Worm (Caenorhabditis elegans) whole organism, L2 larva: ENCODE data around the gene F01D4.5.

Source experiments
- ama-1 ChIP-seq: fragments of 150-350 bp; optimal IDR thresholded peaks from 2 replicates; lab custom pipeline; 2018; ENCODE audit warnings: inconsistent platforms
- lsy-2 ChIP-seq, 2 experiments: fragments of 150-350 bp in 1 of 2; sonication (generic microtip) in 1 of 2; optimal IDR thresholded peaks; 2 replicates each; lab custom pipeline; 2014 to 2017; ENCODE audit warnings: missing biosample characterization in 2 of 2, missing genetic modification characterization in 2 of 2
- mdl-1 ChIP-seq, 2 experiments: fragments of 150-350 bp in 1 of 2; sonication (generic microtip) in 1 of 2; optimal IDR thresholded peaks; 2 replicates each; lab custom pipeline; 2017; ENCODE audit warnings: missing biosample characterization in 2 of 2, missing genetic modification characterization in 2 of 2
- nhr-11 ChIP-seq: fragments of 150-350 bp; optimal IDR thresholded peaks from 2 replicates; lab custom pipeline; 2014; ENCODE audit warnings: missing biosample characterization, missing genetic modification characterization
- nhr-12 ChIP-seq: fragments of 150-350 bp; optimal IDR thresholded peaks from 2 replicates; lab custom pipeline; 2014; ENCODE audit warnings: missing biosample characterization, missing genetic modification characterization
- nhr-21 ChIP-seq: fragments of 150-350 bp; optimal IDR thresholded peaks from 2 replicates; lab custom pipeline; 2014; ENCODE audit warnings: missing biosample characterization, missing genetic modification characterization
- nhr-23 ChIP-seq: fragments of 150-350 bp; optimal IDR thresholded peaks from 2 replicates; lab custom pipeline; 2014; ENCODE audit warnings: missing biosample characterization, missing genetic modification reagents, missing genetic modification characterization
- nhr-77 ChIP-seq: fragments of 150-350 bp; optimal IDR thresholded peaks from 2 replicates; lab custom pipeline; 2014; ENCODE audit warnings: missing biosample characterization, missing genetic modification characterization
- snpc-4 ChIP-seq: fragments of 150-350 bp; optimal IDR thresholded peaks from 2 replicates; lab custom pipeline; 2014; ENCODE audit warnings: missing biosample characterization, missing genetic modification characterization
- ztf-11 ChIP-seq: sonication (generic microtip); optimal IDR thresholded peaks from 2 replicates; lab custom pipeline; 2017; ENCODE audit warnings: missing biosample characterization, missing genetic modification characterization

- TF ChIP-seq ztf-11 (tag; lab: Kevin White, UChicago) (no peak), nhr-11 (tag; lab: Kevin White, UChicago) (no peak), nhr-23 (no peak), lsy-2 (tag; optimal IDR thresholded peaks at IDR 0.05; lab: Kevin White, UChicago) (peak in 1 of 2 experiments; percentile 66), nhr-21 (tag; lab: Kevin White, UChicago) (peak; percentile 19), snpc-4 (tag; lab: Kevin White, UChicago) (no peak), mdl-1 (tag; optimal IDR thresholded peaks at IDR 0.05; lab: Kevin White, UChicago) (peak; percentile 59 to 61), nhr-12 (tag; lab: Kevin White, UChicago) (no peak), nhr-77 (tag; lab: Kevin White, UChicago) (no peak), ama-1 (lab: Kevin White, UChicago) (no peak)
Observed at ce11 chrIV:10481695-10482094, 1.8 kb downstream of the F01D4.5 start, which contains the start of gene egl-21.
